Worm (Caenorhabditis elegans) whole organism, young adult: ENCODE results near the gene col-90.

ENCODE experiments used
- B0035.1 ChIP-seq: sonication (generic microtip); optimal IDR thresholded peaks from 2 replicates; lab custom pipeline; 2016; ENCODE audit warnings: missing genetic modification characterization, mild to moderate bottlenecking, missing compliant biosample characterization, missing genotype, missing genetic modification reagents
- D2030.7 ChIP-seq: fragments of 200-800 bp; sonication (Bioruptor generic); IDR thresholded peaks from 2 replicates; pipeline ENCODE4 v1.3.6; 2022; ENCODE audit warnings: missing genetic modification reagents, missing genetic modification characterization, missing compliant biosample characterization
- F22D6.2 ChIP-seq: sonication (generic microtip); optimal IDR thresholded peaks from 2 replicates; lab custom pipeline; 2016; ENCODE audit warnings: mild to moderate bottlenecking, missing genetic modification characterization, missing compliant biosample characterization
- F23B12.7 ChIP-seq: sonication (generic microtip); optimal IDR thresholded peaks from 2 replicates; lab custom pipeline; 2017; ENCODE audit warnings: missing genetic modification characterization, mild to moderate bottlenecking, missing compliant biosample characterization, antibody characterized with exemption, moderate library complexity; ENCODE audit not compliant: insufficient read depth
- F39B2.1 ChIP-seq: fragments of 200-800 bp; sonication (Bioruptor generic); IDR thresholded peaks from 2 replicates; pipeline ENCODE4 v1.3.6; 2022; ENCODE audit warnings: missing genetic modification reagents, missing genetic modification characterization, missing compliant biosample characterization
- F52B5.7 ChIP-seq: sonication (generic microtip); optimal IDR thresholded peaks from 2 replicates; lab custom pipeline; 2016; ENCODE audit warnings: mild to moderate bottlenecking, missing genetic modification characterization, missing compliant biosample characterization
- F57A8.1 ChIP-seq: fragments of 200-800 bp; sonication (Bioruptor generic); optimal IDR thresholded peaks from 2 replicates; lab custom pipeline; 2018; ENCODE audit warnings: mild to moderate bottlenecking, missing genetic modification characterization, moderate library complexity, missing compliant biosample characterization
- Y53F4B.3 ChIP-seq: fragments of 200-800 bp; sonication (Bioruptor generic); IDR thresholded peaks from 2 replicates; pipeline ENCODE4 v1.3.6; 2022; ENCODE audit warnings: missing genetic modification reagents, missing genetic modification characterization, missing compliant biosample characterization
- Y56A3A.18 ChIP-seq: fragments of 200-800 bp; sonication (Bioruptor generic); IDR thresholded peaks from 2 replicates; pipeline ENCODE4 v1.3.6; 2022; ENCODE audit warnings: missing genetic modification reagents, missing genetic modification characterization, missing compliant biosample characterization
- Y79H2A.3 ChIP-seq: fragments of 200-800 bp; sonication (Bioruptor generic); conservative IDR thresholded peaks from 2 replicates; pipeline ENCODE4 v1.3.6; 2022; ENCODE audit warnings: missing genetic modification reagents, missing genetic modification characterization, missing compliant biosample characterization
- Y95B8A.8 ChIP-seq: fragments of 200-800 bp; sonication (Bioruptor generic); IDR thresholded peaks from 2 replicates; pipeline ENCODE4 v1.3.6; 2022; ENCODE audit warnings: missing genetic modification reagents, missing genetic modification characterization, missing compliant biosample characterization
- ama-1 ChIP-seq, 3 experiments: fragments of 150-350 bp in 1 of 3; sonication (generic microtip) in 2 of 3; optimal IDR thresholded peaks; 2 replicates each; lab custom pipeline; 2014 to 2018; ENCODE audit warnings: missing biosample characterization in 2 of 3, missing genetic modification characterization in 2 of 3, missing genetic modification reagents in 2 of 3
- aptf-2 ChIP-seq: fragments of 200-800 bp; sonication (Bioruptor generic); conservative IDR thresholded peaks from 2 replicates; pipeline ENCODE4 v1.3.6; 2022; ENCODE audit warnings: missing genetic modification reagents, missing genetic modification characterization, missing compliant biosample characterization
- aptf-3 ChIP-seq: fragments of 200-800 bp; sonication (Bioruptor generic); IDR thresholded peaks from 2 replicates; pipeline ENCODE4 v1.3.6; 2022; ENCODE audit warnings: missing genetic modification characterization, missing compliant biosample characterization
- attf-6 ChIP-seq: fragments of 200-800 bp; sonication (Bioruptor generic); IDR thresholded peaks from 2 replicates; pipeline ENCODE4 v1.3.6; 2022; ENCODE audit warnings: missing genetic modification reagents, missing genetic modification characterization, missing compliant biosample characterization
- ccch-3 ChIP-seq: fragments of 200-800 bp; sonication (Bioruptor generic); optimal IDR thresholded peaks from 2 replicates; lab custom pipeline; 2018; ENCODE audit warnings: mild to moderate bottlenecking, missing genetic modification characterization, missing compliant biosample characterization
- chd-7 ChIP-seq: sonication (generic microtip); optimal IDR thresholded peaks from 2 replicates; lab custom pipeline; 2016; ENCODE audit warnings: mild to moderate bottlenecking, missing genetic modification characterization, moderate library complexity, missing compliant biosample characterization
- dox-1 ChIP-seq: fragments of 200-800 bp; sonication (Bioruptor generic); IDR thresholded peaks from 2 replicates; pipeline ENCODE4 v1.3.6; 2022; ENCODE audit warnings: missing genetic modification reagents, missing genetic modification characterization, missing compliant biosample characterization
- dpl-1 ChIP-seq: fragments of 150-350 bp; optimal IDR thresholded peaks from 2 replicates; lab custom pipeline; 2014; ENCODE audit warnings: missing biosample characterization, missing genetic modification reagents, missing genetic modification characterization
- efl-1 ChIP-seq: fragments of 150-350 bp; optimal IDR thresholded peaks from 2 replicates; lab custom pipeline; 2014; ENCODE audit warnings: missing biosample characterization, missing genetic modification reagents, missing genetic modification characterization
- fkh-3 ChIP-seq: sonication (generic microtip); optimal IDR thresholded peaks from 2 replicates; lab custom pipeline; 2016; ENCODE audit warnings: mild to moderate bottlenecking, missing genetic modification characterization, missing compliant biosample characterization
- hlh-12 ChIP-seq: sonication (generic microtip); optimal IDR thresholded peaks from 2 replicates; lab custom pipeline; 2016; ENCODE audit warnings: missing genetic modification characterization, missing compliant biosample characterization
- hmg-20 ChIP-seq: fragments of 200-800 bp; sonication (Bioruptor generic); IDR thresholded peaks from 2 replicates; pipeline ENCODE4 v1.3.6; 2022; ENCODE audit warnings: missing genetic modification reagents, missing genetic modification characterization, missing compliant biosample characterization
- hrde-1 ChIP-seq: sonication (generic microtip); optimal IDR thresholded peaks from 2 replicates; lab custom pipeline; 2016; ENCODE audit warnings: missing genetic modification characterization, mild to moderate bottlenecking, missing compliant biosample characterization, moderate library complexity, missing genotype, missing genetic modification reagents, borderline replicate concordance
- hsf-1 ChIP-seq: fragments of 200-800 bp; sonication (Bioruptor generic); IDR thresholded peaks from 2 replicates; pipeline ENCODE4 v1.3.6; 2022; ENCODE audit warnings: missing genetic modification reagents, missing genetic modification characterization, missing compliant biosample characterization
- lag-1 ChIP-seq: fragments of 200-800 bp; sonication (Bioruptor generic); IDR thresholded peaks from 2 replicates; pipeline ENCODE4 v1.3.6; 2022; ENCODE audit warnings: missing genetic modification reagents, missing genetic modification characterization, missing compliant biosample characterization
- lin-26 ChIP-seq: fragments of 200-800 bp; sonication (Bioruptor generic); IDR thresholded peaks from 2 replicates; pipeline ENCODE4 v1.3.6; 2022; ENCODE audit warnings: missing genetic modification reagents, missing genetic modification characterization, missing compliant biosample characterization
- lin-35 ChIP-seq, 3 experiments: fragments of 150-350 bp in 2 of 3; sonication (generic microtip) in 1 of 3; optimal IDR thresholded peaks; 2 replicates each; lab custom pipeline; 2014 to 2018; ENCODE audit warnings: missing biosample characterization in 3 of 3, missing genetic modification characterization in 3 of 3, missing genetic modification reagents in 3 of 3
- nfya-2 ChIP-seq: fragments of 200-800 bp; sonication (Bioruptor generic); IDR thresholded peaks from 2 replicates; pipeline ENCODE4 v1.3.6; 2022; ENCODE audit warnings: missing genetic modification reagents, missing genetic modification characterization, missing compliant biosample characterization
- nhr-120 ChIP-seq: fragments of 200-800 bp; sonication (Bioruptor generic); IDR thresholded peaks from 2 replicates; pipeline ENCODE4 v1.3.6; 2022; ENCODE audit warnings: missing genetic modification characterization, missing compliant biosample characterization
- nhr-90 ChIP-seq: sonication (generic microtip); optimal IDR thresholded peaks from 2 replicates; lab custom pipeline; 2016; ENCODE audit warnings: missing genotype, mild to moderate bottlenecking, missing genetic modification characterization, missing compliant biosample characterization
- rec-8 ChIP-seq, 2 experiments: sonication (generic microtip); optimal IDR thresholded peaks; 2 replicates each; lab custom pipeline; 2016; ENCODE audit warnings: mild to moderate bottlenecking in 2 of 2, missing genetic modification characterization in 2 of 2, missing genetic modification reagents in 2 of 2, missing genotype in 2 of 2, missing biosample characterization in 1 of 2, missing compliant biosample characterization in 1 of 2, moderate library complexity in 1 of 2
- repo-1 ChIP-seq: sonication (generic microtip); optimal IDR thresholded peaks from 2 replicates; lab custom pipeline; 2017; ENCODE audit warnings: mild to moderate bottlenecking, missing genetic modification characterization, missing compliant biosample characterization
- sdz-38 ChIP-seq: sonication (generic microtip); optimal IDR thresholded peaks from 2 replicates; lab custom pipeline; 2016; ENCODE audit warnings: missing genotype, missing genetic modification characterization, missing compliant biosample characterization
- snpc-4 ChIP-seq, 5 experiments: fragments of 150-350 bp in 1 of 5; sonication (generic microtip) in 4 of 5; optimal IDR thresholded peaks; 2 replicates each; lab custom pipeline; 2014 to 2018; ENCODE audit warnings: missing genetic modification characterization in 5 of 5, missing biosample characterization in 3 of 5, antibody characterized with exemption in 2 of 5, mild to moderate bottlenecking in 2 of 5, missing compliant biosample characterization in 2 of 5, missing genotype in 2 of 5, moderate library complexity in 2 of 5, missing genetic modification reagents in 1 of 5
- sptf-2 ChIP-seq: fragments of 200-800 bp; sonication (Bioruptor generic); optimal IDR thresholded peaks from 2 replicates; lab custom pipeline; 2018; ENCODE audit warnings: mild to moderate bottlenecking, missing genetic modification characterization, missing compliant biosample characterization
- tbx-9 ChIP-seq: sonication (generic microtip); optimal IDR thresholded peaks from 2 replicates; lab custom pipeline; 2016; ENCODE audit warnings: borderline replicate concordance, missing genetic modification characterization, inconsistent platforms, missing compliant biosample characterization
- unc-130 ChIP-seq: sonication (generic microtip); optimal IDR thresholded peaks from 2 replicates; lab custom pipeline; 2016; ENCODE audit warnings: missing genetic modification reagents, missing genetic modification characterization, missing compliant biosample characterization
- unc-62 ChIP-seq: fragments of 150-350 bp; optimal IDR thresholded peaks from 2 replicates; lab custom pipeline; 2014; ENCODE audit warnings: missing biosample characterization, missing genetic modification reagents, missing genetic modification characterization
- zim-3 ChIP-seq: sonication (generic microtip); optimal IDR thresholded peaks from 2 replicates; lab custom pipeline; 2017; ENCODE audit warnings: mild to moderate bottlenecking, missing genetic modification characterization, moderate library complexity, missing compliant biosample characterization

col-90 gene

DNA sequence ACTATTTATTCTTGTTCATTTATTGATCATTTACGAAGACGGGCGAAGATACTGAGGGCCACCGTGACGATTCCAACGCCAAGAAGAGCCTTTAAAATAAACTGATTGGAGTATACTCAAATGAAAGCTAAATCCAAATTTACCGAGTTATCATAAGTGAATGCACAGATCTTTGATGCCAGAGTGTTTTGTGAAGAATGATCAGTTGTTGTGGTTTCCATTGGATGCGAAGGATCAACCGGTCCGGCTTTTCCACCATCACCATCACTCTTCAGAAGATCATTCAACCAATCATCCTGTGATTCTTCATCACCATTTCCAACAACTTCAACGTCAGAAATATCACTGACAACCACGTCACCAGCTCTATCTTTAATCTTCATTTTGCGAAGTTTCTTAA is 28.6 kb downstream of the col-90 start (continued):
- no peak for TF ChIP-seq fkh-3 (tag; lab: Kevin White, UChicago)
- TF ChIP-seq sptf-2 (GFP tag; lab: Kevin White, UChicago), result no peak
- TF ChIP-seq nhr-120 (GFP tag; lab: Robert Waterston, UW), result 0 out of 2 replicates have a peak, but pooled peaks have one; percentile 44
- TF ChIP-seq tbx-9 (tag; lab: Kevin White, UChicago), result no peak
- no peak for TF ChIP-seq sdz-38 (tag; lab: Kevin White, UChicago)
- no peak for TF ChIP-seq rec-8 (tag; optimal IDR thresholded peaks at IDR 0.05; lab: Kevin White, UChicago)
- TF ChIP-seq aptf-2 (GFP tag; lab: Robert Waterston, UW), result no peak
- TF ChIP-seq hlh-12 (tag; lab: Kevin White, UChicago), result no peak
- no peak for TF ChIP-seq unc-62 (GFP tag; lab: Kevin White, UChicago)
- TF ChIP-seq B0035.1 (tag; lab: Kevin White, UChicago), result peak; percentile 27
- TF ChIP-seq ama-1 (optimal IDR thresholded peaks at IDR 0.05; lab: Kevin White, UChicago), result peak; percentile 5
- no peak for TF ChIP-seq ama-1 (GFP tag; optimal IDR thresholded peaks at IDR 0.05; lab: Kevin White, UChicago)
- TF ChIP-seq attf-6 (GFP tag; lab: Robert Waterston, UW), result 0 out of 2 replicates have a peak, but pooled peaks have one; percentile 9
- TF ChIP-seq lin-35 (GFP tag; optimal IDR thresholded peaks at IDR 0.05; lab: Kevin White, UChicago), result no peak
- 0 out of 2 replicates have a peak, but pooled peaks have one; percentile 32 for TF ChIP-seq hsf-1
- TF ChIP-seq F22D6.2, result no peak
- TF ChIP-seq nfya-2 (GFP tag; lab: Robert Waterston, UW), result no peak
- TF ChIP-seq repo-1 (tag; lab: Kevin White, UChicago), result peak; percentile 87
- TF ChIP-seq efl-1 (GFP tag; lab: Kevin White, UChicago), result no peak
- TF ChIP-seq nhr-90, result no peak
- no peak for TF ChIP-seq F57A8.1 (GFP tag; lab: Kevin White, UChicago)
- peak; percentile 79 for TF ChIP-seq F52B5.7 (tag; lab: Kevin White, UChicago)
- TF ChIP-seq ccch-3, result no peak
- TF ChIP-seq D2030.7 (GFP tag; lab: Robert Waterston, UW), result no peak
- TF ChIP-seq chd-7 (tag; lab: Kevin White, UChicago), result peak; percentile 61
- 0 out of 2 replicates have a peak, but pooled peaks have one; percentile 36 for TF ChIP-seq lin-26
- no peak for TF ChIP-seq dox-1 (GFP tag; lab: Robert Waterston, UW)
- peak; percentile 29; the same call in 1 of the 2 replicates for TF ChIP-seq Y56A3A.18 (GFP tag; lab: Robert Waterston, UW)
- TF ChIP-seq hrde-1 (tag; lab: Kevin White, UChicago), result peak; percentile 90
- no peak for TF ChIP-seq hmg-20 (GFP tag; lab: Robert Waterston, UW)
- TF ChIP-seq Y53F4B.3 (GFP tag; lab: Robert Waterston, UW), result no peak
- TF ChIP-seq Y79H2A.3 (GFP tag; lab: Robert Waterston, UW), result 0 out of 2 replicates have a peak, but pooled peaks have one; percentile 20
- TF ChIP-seq F23B12.7 (tag; lab: Kevin White, UChicago), result no peak
- TF ChIP-seq lag-1, result no peak
- no peak for TF ChIP-seq aptf-3
- peak; percentile 6 for TF ChIP-seq unc-130 (GFP tag; lab: Kevin White, UChicago)
- peak; percentile 63; the same call in 1 of the 2 replicates for TF ChIP-seq Y95B8A.8 (GFP tag; lab: Robert Waterston, UW)
- no peak for TF ChIP-seq F39B2.1 (GFP tag; lab: Robert Waterston, UW)
- TF ChIP-seq snpc-4 (GFP tag; optimal IDR thresholded peaks at IDR 0.05; lab: Kevin White, UChicago), result no peak
- TF ChIP-seq snpc-4 (tag; optimal IDR thresholded peaks at IDR 0.05; lab: Kevin White, UChicago), result peak in 1 of 4 experiments; percentile 22
- peak; percentile 20 for TF ChIP-seq zim-3 (tag; lab: Kevin White, UChicago)
- TF ChIP-seq dpl-1 (GFP tag; lab: Kevin White, UChicago), result no peak
